Fruit fly (Drosophila melanogaster): Measurements from ENCODE around the gene mRpS24.

mRpS24 gene

dm6 chr3R:24161173-24161811 lies 2.1 kb downstream of the mRpS24 start, which contains the start of the genes Myo95E and TBC1d7 (continued):
- TF ChIP-seq Mes4 (GFP tag; optimal IDR thresholded peaks at IDR 0.05): no peak
- TF ChIP-seq bbx (GFP tag; IDR thresholded peaks at IDR 0.05; ENCODE audit: partially characterized antibody): peak; percentile 42
- no peak for TF ChIP-seq usp (GFP tag; optimal IDR thresholded peaks at IDR 0.05)
- peak; percentile 74 for TF ChIP-seq CG34376 (GFP tag; optimal IDR thresholded peaks at IDR 0.05)
- peak; percentile 7 for TF ChIP-seq Myb (GFP tag; optimal IDR thresholded peaks at IDR 0.05)
- TF ChIP-seq Hsf (GFP tag; optimal IDR thresholded peaks at IDR 0.05): peak; percentile 58
- TF ChIP-seq Ssrp (tag; optimal IDR thresholded peaks at IDR 0.05): peak; percentile 86
- TF ChIP-seq CG9932 (GFP tag; IDR thresholded peaks at IDR 0.05): peak; percentile 97
- TF ChIP-seq gce (GFP tag; IDR thresholded peaks at IDR 0.05): peak; percentile 80; the same call in 2 of the 3 replicates
- TF ChIP-seq Ets65A (GFP tag): peak; percentile 77
- TF ChIP-seq CG30403 (GFP tag; optimal IDR thresholded peaks at IDR 0.05): peak; percentile 92
- TF ChIP-seq CG42726 (GFP tag; IDR thresholded peaks at IDR 0.05; ENCODE audit: partially characterized antibody): 0 out of 2 replicates have a peak, but pooled peaks have one; percentile 35
- TF ChIP-seq Meics (GFP tag; optimal IDR thresholded peaks at IDR 0.05): peak; percentile 88
- TF ChIP-seq CG6683 (GFP tag; optimal IDR thresholded peaks at IDR 0.05): peak; percentile 58
- no peak for TF ChIP-seq CG31441 (GFP tag; IDR thresholded peaks at IDR 0.05)
- TF ChIP-seq CoRest (tag; optimal IDR thresholded peaks at IDR 0.05): peak; percentile 93
- TF ChIP-seq CG32532 (GFP tag; IDR thresholded peaks at IDR 0.05): peak; percentile 92
- TF ChIP-seq slbo (GFP tag; IDR thresholded peaks at IDR 0.05): peak; percentile 93
- no peak for TF ChIP-seq CG10543 (GFP tag; optimal IDR thresholded peaks at IDR 0.05)
- peak; percentile 87 for TF ChIP-seq az2 (GFP tag; optimal IDR thresholded peaks at IDR 0.05)
- TF ChIP-seq ranshi (GFP tag; IDR thresholded peaks at IDR 0.05): peak; percentile 93
- TF ChIP-seq ash1 (GFP tag; optimal IDR thresholded peaks at IDR 0.05): no peak
- TF ChIP-seq bab2 (GFP tag; optimal IDR thresholded peaks at IDR 0.05): peak; percentile 58
- TF ChIP-seq Dek (tag; optimal IDR thresholded peaks at IDR 0.05): peak; percentile 90
- TF ChIP-seq Dp (GFP tag; optimal IDR thresholded peaks at IDR 0.05): peak; percentile 10
- TF ChIP-seq dati (GFP tag; IDR thresholded peaks at IDR 0.05): peak; percentile 50
- TF ChIP-seq nerfin-1 (tag; optimal IDR thresholded peaks at IDR 0.05): peak; percentile 78
- TF ChIP-seq zfh1 (GFP tag; IDR thresholded peaks at IDR 0.05): peak; percentile 93
- TF ChIP-seq knrl (GFP tag; IDR thresholded peaks at IDR 0.05; ENCODE audit: partially characterized antibody): peak; percentile 84
- TF ChIP-seq cato (GFP tag; optimal IDR thresholded peaks at IDR 0.05; ENCODE audit: borderline replicate concordance): peak; percentile 60
- TF ChIP-seq NFAT (GFP tag; IDR thresholded peaks at IDR 0.05): peak; percentile 87
- TF ChIP-seq Xbp1 (GFP tag; optimal IDR thresholded peaks at IDR 0.05): peak; percentile 89
- no peak for TF ChIP-seq lab (GFP tag; optimal IDR thresholded peaks at IDR 0.05)
- peak; percentile 90 for TF ChIP-seq fd96Cb (tag; optimal IDR thresholded peaks at IDR 0.05)
- peak; percentile 83 for TF ChIP-seq wdn (GFP tag; IDR thresholded peaks at IDR 0.05)
- peak; percentile 96 for TF ChIP-seq Xrp1 (GFP tag; IDR thresholded peaks at IDR 0.05)
- TF ChIP-seq ap (GFP tag; IDR thresholded peaks at IDR 0.05): peak; percentile 93
- TF ChIP-seq NC2α (GFP tag; optimal IDR thresholded peaks at IDR 0.05): no peak
- peak; percentile 67 for TF ChIP-seq org-1 (GFP tag; optimal IDR thresholded peaks at IDR 0.05)
- peak; percentile 48 for TF ChIP-seq nom (GFP tag; optimal IDR thresholded peaks at IDR 0.05)
- TF ChIP-seq bowl (GFP tag; IDR thresholded peaks at IDR 0.05): peak; percentile 79
- TF ChIP-seq bcd (GFP tag; optimal IDR thresholded peaks at IDR 0.05): peak; percentile 88
- peak; percentile 86 for TF ChIP-seq NfI (GFP tag; optimal IDR thresholded peaks at IDR 0.05)
- TF ChIP-seq Hmr (GFP tag; optimal IDR thresholded peaks at IDR 0.05): peak; percentile 88
- peak; percentile 92 for TF ChIP-seq ttk (GFP tag; IDR thresholded peaks at IDR 0.05)
- no peak for TF ChIP-seq oc (tag; optimal IDR thresholded peaks at IDR 0.05)
- no peak for TF ChIP-seq dm (GFP tag; optimal IDR thresholded peaks at IDR 0.05)
- peak; percentile 57; the same call in 2 of the 3 replicates for TF ChIP-seq Doc3 (GFP tag; IDR thresholded peaks at IDR 0.05; ENCODE audit: partially characterized antibody)
- TF ChIP-seq kay (GFP tag; optimal IDR thresholded peaks at IDR 0.05): peak; percentile 81
